Worm (Caenorhabditis elegans): ENCODE measurements around the gene C41H7.2.

ce11 chrII:3028264-3028663 is 13.6 kb downstream of the C41H7.2 start:
- no peak for TF ChIP-seq unc-62 (GFP tag; optimal IDR thresholded peaks at IDR 0.05)
- no peak for TF ChIP-seq alr-1 (tag; optimal IDR thresholded peaks at IDR 0.05)
- no peak for TF ChIP-seq nhr-237 (tag; optimal IDR thresholded peaks at IDR 0.05)
- no peak for TF ChIP-seq ztf-4 (tag; optimal IDR thresholded peaks at IDR 0.05)
- no peak for TF ChIP-seq unc-55 (GFP tag; optimal IDR thresholded peaks at IDR 0.05)
- no peak for TF ChIP-seq ama-1 (optimal IDR thresholded peaks at IDR 0.05)
- TF ChIP-seq ceh-16 (tag; optimal IDR thresholded peaks at IDR 0.05) = no peak
- no peak for TF ChIP-seq lin-11 (tag; optimal IDR thresholded peaks at IDR 0.05)
- no peak for TF ChIP-seq ztf-11 (tag; optimal IDR thresholded peaks at IDR 0.05)
- no peak for TF ChIP-seq fos-1 (tag; optimal IDR thresholded peaks at IDR 0.05)
